Worm (Caenorhabditis elegans) whole organism, L1 larva: ENCODE results near the gene inos-1.

ENCODE experiments used
- aly-2 ChIP-seq: fragments of 150-350 bp; optimal IDR thresholded peaks from 2 replicates; lab custom pipeline; 2014; ENCODE audit warnings: missing biosample characterization, missing genetic modification characterization
- ceh-8 ChIP-seq: fragments of 200-800 bp; sonication (Bioruptor generic); optimal IDR thresholded peaks from 2 replicates; lab custom pipeline; 2018; ENCODE audit warnings: mild to moderate bottlenecking, missing genetic modification characterization, moderate library complexity, missing compliant biosample characterization
- lin-15B ChIP-seq: fragments of 150-350 bp; sonication (generic microtip); optimal IDR thresholded peaks from 3 replicates; lab custom pipeline; 2014; ENCODE audit warnings: missing biosample characterization, missing genetic modification characterization
- ztf-11 ChIP-seq, 2 experiments: sonication (generic microtip); optimal IDR thresholded peaks; 2 replicates each; lab custom pipeline; 2016 to 2017; ENCODE audit warnings: missing genetic modification characterization in 2 of 2, missing biosample characterization in 1 of 2, missing compliant biosample characterization in 1 of 2

DNA sequence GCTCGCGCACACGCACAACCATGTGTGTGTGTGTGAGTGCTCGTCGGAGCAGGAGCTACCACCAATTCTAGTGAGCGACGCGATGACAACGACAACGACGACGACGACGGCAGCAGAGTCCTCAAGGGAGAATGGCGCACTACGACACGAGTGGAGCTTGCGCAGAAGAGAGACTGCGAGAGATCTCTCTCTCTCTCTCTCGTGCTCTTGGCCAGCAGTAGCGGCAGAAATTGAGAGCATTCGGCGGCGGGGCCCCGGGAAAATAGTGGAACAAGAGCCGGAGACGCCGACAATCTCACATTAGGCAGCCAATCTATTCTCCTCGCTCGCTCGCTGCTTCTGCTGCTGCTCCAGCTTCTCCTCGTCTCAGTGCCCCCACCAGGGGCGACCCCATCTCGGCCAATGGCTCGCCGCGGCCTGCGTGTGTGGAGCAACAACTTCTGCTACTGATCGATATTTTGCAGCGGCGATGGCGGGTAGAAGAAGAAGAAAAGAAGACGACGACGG is 46.7 kb upstream of the inos-1 start:
- no peak for TF ChIP-seq aly-2 (tag; lab: Kevin White, UChicago)
- no peak for TF ChIP-seq lin-15B (tag; lab: Kevin White, UChicago)
- TF ChIP-seq ztf-11 (tag; optimal IDR thresholded peaks at IDR 0.05; lab: Kevin White, UChicago) = peak in 1 of 2 experiments; percentile 70
- TF ChIP-seq ceh-8 (GFP tag; lab: Kevin White, UChicago) = peak; percentile 89
